Worm (Caenorhabditis elegans): Measurements from ENCODE around the gene Y110A2AL.10.

The Y110A2AL.10 gene

DNA sequence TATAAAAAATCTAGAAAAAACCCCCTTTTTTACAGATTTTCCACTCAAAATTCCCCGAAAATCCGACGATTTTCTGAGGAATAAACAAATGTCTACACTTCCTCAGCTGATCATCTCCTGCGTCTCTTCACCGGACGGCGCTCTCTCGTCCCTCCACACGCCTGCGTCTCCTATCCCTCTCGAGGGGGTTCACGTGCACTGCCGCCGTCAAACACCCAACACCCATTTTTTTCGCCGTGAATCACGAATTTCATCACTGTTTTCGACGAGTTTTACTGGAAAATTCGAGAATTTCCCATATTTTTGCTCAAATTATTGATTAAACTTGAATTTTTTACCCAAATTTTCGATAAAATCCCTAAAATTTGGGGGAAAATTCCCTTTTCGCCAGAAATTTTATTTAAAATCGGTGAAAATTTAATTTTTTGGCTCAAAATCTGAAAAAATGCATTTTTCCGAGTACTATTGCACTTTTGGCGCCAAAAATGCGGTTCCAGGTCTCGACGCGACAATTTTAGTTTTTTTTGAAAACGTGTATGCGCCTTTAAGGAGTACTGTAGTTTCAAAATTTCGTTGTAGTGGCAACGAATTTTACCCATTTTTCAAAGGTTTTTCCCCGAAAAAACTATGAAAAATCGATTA lies 49.2 kb upstream of the Y110A2AL.10 start (continued):
- TF ChIP-seq mes-4 (tag; optimal IDR thresholded peaks at IDR 0.05) = peak; percentile 21
- TF ChIP-seq B0336.3 (GFP tag; IDR thresholded peaks at IDR 0.05) = peak; percentile 96
- TF ChIP-seq F39B2.1 (GFP tag; IDR thresholded peaks at IDR 0.05) = no peak
- peak; percentile 81 for TF ChIP-seq Y95B8A.8 (GFP tag; IDR thresholded peaks at IDR 0.05)
- no peak for TF ChIP-seq ccch-3 (GFP tag; optimal IDR thresholded peaks at IDR 0.05)
- no peak for TF ChIP-seq mel-28 (tag; optimal IDR thresholded peaks at IDR 0.05; ENCODE audit: borderline replicate concordance)
- no peak for TF ChIP-seq rec-8 (tag; optimal IDR thresholded peaks at IDR 0.05)
- no peak for TF ChIP-seq unc-62 (GFP tag; optimal IDR thresholded peaks at IDR 0.05)
- 0 out of 2 replicates have a peak, but pooled peaks have one; percentile 43 for TF ChIP-seq bed-1 (GFP tag; IDR thresholded peaks at IDR 0.05)
- 0 out of 2 replicates have a peak, but pooled peaks have one; percentile 68 for TF ChIP-seq ekl-4 (GFP tag; IDR thresholded peaks at IDR 0.05)
- no peak for TF ChIP-seq ztf-22 (GFP tag; optimal IDR thresholded peaks at IDR 0.05)
- TF ChIP-seq nhr-90 (tag; optimal IDR thresholded peaks at IDR 0.05) = peak; percentile 62
- TF ChIP-seq somi-1 (GFP tag; optimal IDR thresholded peaks at IDR 0.05) = no peak
- no peak for TF ChIP-seq sptf-2 (GFP tag; optimal IDR thresholded peaks at IDR 0.05)
- TF ChIP-seq hlh-26 (GFP tag; conservative IDR thresholded peaks at IDR 0.05) = 0 out of 2 replicates have a peak, but pooled peaks have one; percentile 56

DNA sequence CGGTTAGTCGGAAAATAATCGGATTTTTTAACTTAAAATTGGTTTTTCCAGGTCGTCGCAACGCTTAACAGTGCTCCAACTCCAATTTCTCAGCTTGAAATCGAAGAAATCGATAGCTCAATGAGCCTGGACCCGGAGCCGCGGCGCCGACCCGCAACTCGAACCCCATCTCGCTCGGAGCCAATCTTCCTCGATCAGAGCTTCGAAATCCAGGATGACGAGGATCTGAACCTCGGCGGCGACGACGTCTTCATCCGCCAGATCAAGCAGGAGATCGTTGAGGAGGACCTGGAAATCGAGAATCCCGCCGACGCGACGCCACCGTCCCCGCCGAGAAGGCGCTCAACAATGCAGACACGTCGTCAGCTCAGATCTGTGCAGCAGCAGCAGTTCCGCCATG lies 48.5 kb upstream of the Y110A2AL.10 start:
- no peak for TF ChIP-seq F52B5.7 (tag; optimal IDR thresholded peaks at IDR 0.05)
- TF ChIP-seq egrh-3 (GFP tag; IDR thresholded peaks at IDR 0.05) = peak; percentile 77; the same call in 1 of the 2 replicates
- TF ChIP-seq B0035.1 (tag; optimal IDR thresholded peaks at IDR 0.05) = no peak
- no peak for TF ChIP-seq ccch-3 (GFP tag; optimal IDR thresholded peaks at IDR 0.05)
- no peak for TF ChIP-seq F57C9.4 (tag; optimal IDR thresholded peaks at IDR 0.05)
- no peak for TF ChIP-seq him-1 (tag; optimal IDR thresholded peaks at IDR 0.05)
- TF ChIP-seq nhr-179 (tag; optimal IDR thresholded peaks at IDR 0.05) = no peak
- TF ChIP-seq mcd-1 (GFP tag; IDR thresholded peaks at IDR 0.05) = peak; percentile 5; the same call in 1 of the 2 replicates
- TF ChIP-seq zfh-2 (GFP tag; conservative IDR thresholded peaks at IDR 0.05) = peak; percentile 69

DNA sequence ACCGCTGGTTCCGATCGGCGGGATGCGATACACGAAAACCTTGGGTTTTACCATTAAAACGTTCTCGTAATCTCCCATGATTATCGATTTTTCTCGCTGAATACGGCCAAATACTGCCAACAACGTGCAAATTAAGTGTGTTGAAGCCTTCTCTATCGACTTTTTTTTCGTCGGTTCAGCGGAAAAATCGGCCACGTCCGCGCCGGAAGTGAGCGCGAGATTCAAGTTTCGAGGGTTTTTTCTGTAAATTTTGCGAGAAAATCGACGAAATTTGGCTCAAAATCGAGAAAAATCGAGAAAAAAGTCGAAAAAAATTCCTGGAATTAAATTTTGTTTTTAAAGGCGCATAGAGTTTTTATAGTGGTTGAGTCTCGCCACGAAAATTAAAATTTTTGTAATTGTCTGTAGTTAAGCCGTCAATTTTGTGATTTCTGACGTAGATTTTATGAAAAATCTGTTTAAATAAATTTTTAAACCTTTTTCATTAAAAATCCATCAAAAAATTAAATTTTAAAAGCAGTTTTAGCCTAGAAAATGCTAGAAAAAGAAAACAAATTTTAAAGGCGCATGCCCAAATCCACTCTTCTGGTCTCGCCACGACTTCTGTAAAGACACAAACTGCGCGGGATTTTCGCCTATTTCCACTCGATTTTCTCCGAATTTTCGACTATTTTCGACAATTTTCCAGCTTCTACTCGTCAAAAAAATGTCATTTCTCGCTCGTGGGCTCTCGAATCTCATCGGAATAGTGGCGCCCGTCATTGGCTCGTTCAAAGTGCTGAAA lies 47.5 kb upstream of the Y110A2AL.10 start, which contains the start of the genes ncap-1 and Y110A2AR.1:
Gene ncap-1, minus strand, starts transcription at position 241 of the 784 bp plus-strand sequence.
Gene Y110A2AR.1, plus strand, starts transcription at position 637 of the 784 bp plus-strand sequence.
- no peak for TF ChIP-seq ztf-28 (GFP tag; IDR thresholded peaks at IDR 0.05)
- TF ChIP-seq nhr-90 (tag; optimal IDR thresholded peaks at IDR 0.05) = no peak
- no peak for TF ChIP-seq Y53G8AR.9 (GFP tag; conservative IDR thresholded peaks at IDR 0.05)
- no peak for TF ChIP-seq F49E8.2 (tag; optimal IDR thresholded peaks at IDR 0.05; ENCODE audit: insufficient read depth)
- TF ChIP-seq C06A6.2 (GFP tag; conservative IDR thresholded peaks at IDR 0.05) = no peak
- TF ChIP-seq ekl-4 (GFP tag; IDR thresholded peaks at IDR 0.05) = no peak; the same call in 1 of the 2 replicates
- no peak for TF ChIP-seq unc-62 (GFP tag; optimal IDR thresholded peaks at IDR 0.05)
- no peak for TF ChIP-seq sptf-2 (GFP tag; optimal IDR thresholded peaks at IDR 0.05)
- no peak for TF ChIP-seq egl-18 (GFP tag; IDR thresholded peaks at IDR 0.05)
- no peak for TF ChIP-seq F39B2.1 (GFP tag; IDR thresholded peaks at IDR 0.05)
- no peak for TF ChIP-seq madf-3 (GFP tag; IDR thresholded peaks at IDR 0.05)
- TF ChIP-seq egrh-3 (GFP tag; IDR thresholded peaks at IDR 0.05) = no peak
- no peak for TF ChIP-seq hlh-12 (tag; optimal IDR thresholded peaks at IDR 0.05)
- TF ChIP-seq F57C9.4 (tag; optimal IDR thresholded peaks at IDR 0.05) = no peak
- no peak for TF ChIP-seq sea-2 (GFP tag; IDR thresholded peaks at IDR 0.05)
- TF ChIP-seq pha-4 (tag; optimal IDR thresholded peaks at IDR 0.05) = no peak
- TF ChIP-seq madf-8 (GFP tag; conservative IDR thresholded peaks at IDR 0.05) = peak; percentile 80
- no peak for TF ChIP-seq F22D6.2 (tag; optimal IDR thresholded peaks at IDR 0.05)
- no peak for TF ChIP-seq ceh-100 (GFP tag; IDR thresholded peaks at IDR 0.05)
- TF ChIP-seq B0336.3 (GFP tag; IDR thresholded peaks at IDR 0.05) = peak; percentile 57; the same call in 1 of the 2 replicates
- TF ChIP-seq rpc-1 (optimal IDR thresholded peaks at IDR 0.05) = no peak
- TF ChIP-seq rpc-1 (tag; optimal IDR thresholded peaks at IDR 0.05) = no peak
- no peak for TF ChIP-seq chd-7 (tag; optimal IDR thresholded peaks at IDR 0.05)
- TF ChIP-seq Y79H2A.3 (GFP tag; conservative IDR thresholded peaks at IDR 0.05) = no peak
- no peak for TF ChIP-seq dox-1 (GFP tag; IDR thresholded peaks at IDR 0.05)
- no peak for TF ChIP-seq ccch-3 (GFP tag; optimal IDR thresholded peaks at IDR 0.05)
- no peak for TF ChIP-seq hsf-1 (GFP tag; IDR thresholded peaks at IDR 0.05)
- no peak for TF ChIP-seq nfya-2 (GFP tag; IDR thresholded peaks at IDR 0.05)
- no peak for TF ChIP-seq ZK185.1 (tag; optimal IDR thresholded peaks at IDR 0.05; ENCODE audit: poor library complexity, severe bottlenecking)

Data from whole organism, young adult.